Fruit fly (Drosophila melanogaster) whole organism, embryonic: ENCODE data around the gene Cpn.

ENCODE experiments used
- Asciz ChIP-seq: fragments of 200-800 bp; sonication (Bioruptor generic); optimal IDR thresholded peaks from 2 replicates; lab custom pipeline; 2017; ENCODE audit warnings: missing biosample characterization, mild to moderate bottlenecking, missing genetic modification characterization, missing genetic modification reagents
- CG11456 ChIP-seq: fragments of 200-800 bp; sonication (Bioruptor generic); IDR thresholded peaks from 3 replicates; pipeline ENCODE4 v1.3.6; 2022; ENCODE audit warnings: missing biosample characterization, missing genetic modification characterization
- CG17612 ChIP-seq: fragments of 200-800 bp; sonication (Bioruptor generic); IDR thresholded peaks from 2 replicates; pipeline ENCODE4 v1.3.6; 2022; ENCODE audit warnings: missing biosample characterization, missing genetic modification characterization
- CG2116 ChIP-seq: fragments of 200-800 bp; sonication (Bioruptor generic); optimal IDR thresholded peaks from 3 replicates; lab custom pipeline; 2018; ENCODE audit warnings: missing biosample characterization, mild to moderate bottlenecking, missing genetic modification characterization
- CG2875 ChIP-seq: fragments of 200-800 bp; sonication (Bioruptor generic); optimal IDR thresholded peaks from 2 replicates; lab custom pipeline; 2017; ENCODE audit warnings: missing biosample characterization, mild to moderate bottlenecking, missing genetic modification characterization, missing genetic modification reagents
- CG7928 ChIP-seq: fragments of 200-800 bp; sonication (Bioruptor generic); optimal IDR thresholded peaks from 2 replicates; lab custom pipeline; 2017; ENCODE audit warnings: missing biosample characterization, mild to moderate bottlenecking, missing genetic modification characterization
- D ChIP-seq, 2 experiments: fragments of 200-800 bp in 1 of 2; fragments of >200 bp in 1 of 2; sonication (Bioruptor generic) in 1 of 2; optimal IDR thresholded peaks; 2 replicates in 1 of 2; 3 replicates in 1 of 2; lab custom pipeline; 2017; ENCODE audit warnings: mild to moderate bottlenecking in 1 of 2, missing biosample characterization in 1 of 2, missing genetic modification characterization in 1 of 2, missing genetic modification reagents in 1 of 2
- disco-r ChIP-seq: fragments of 200-800 bp; sonication (Bioruptor generic); optimal IDR thresholded peaks from 2 replicates; lab custom pipeline; 2016; ENCODE audit warnings: missing biosample characterization, missing genetic modification characterization
- nau ChIP-seq: fragments of 200-800 bp; sonication (Bioruptor generic); optimal IDR thresholded peaks from 3 replicates; lab custom pipeline; 2017; ENCODE audit warnings: missing biosample characterization, mild to moderate bottlenecking, missing genetic modification characterization, missing genetic modification reagents
- sisA ChIP-seq: fragments of 200-800 bp; sonication (Bioruptor generic); IDR thresholded peaks from 2 replicates; pipeline ENCODE4 v1.3.6; 2022; ENCODE audit warnings: missing biosample characterization, missing genetic modification characterization
- tin ChIP-seq: fragments of 200-800 bp; sonication (Bioruptor generic); optimal IDR thresholded peaks from 3 replicates; lab custom pipeline; 2016; ENCODE audit warnings: missing biosample characterization, missing genetic modification characterization

dm6 chr3R:12211552-12211951, 45.6 kb upstream of the Cpn start:
- TF ChIP-seq tin (GFP tag; lab: Kevin White, UChicago) (no peak), CG11456 (GFP tag; lab: Robert Waterston, UW) (no peak), nau (GFP tag; lab: Kevin White, UChicago) (no peak), CG2875 (GFP tag; lab: Kevin White, UChicago) (no peak), sisA (GFP tag; lab: Robert Waterston, UW) (no peak), CG2116 (GFP tag; lab: Kevin White, UChicago) (no peak), D (optimal IDR thresholded peaks at IDR 0.05; lab: Kevin White, UChicago) (no peak), D (GFP tag; optimal IDR thresholded peaks at IDR 0.05; lab: Kevin White, UChicago) (no peak), disco-r (no peak), CG7928 (no peak), CG17612 (GFP tag; lab: Robert Waterston, UW) (no peak), Asciz (GFP tag; lab: Kevin White, UChicago) (no peak)
